Fruit fly (Drosophila melanogaster) whole organism: ENCODE data around the gene Pdfr.
"Not testable (repeated sequence)": the region's sequence is repeated elsewhere in the genome, so short reads cannot be mapped to it uniquely, and the experiment has no call there.

ENCODE experiments used
- CG8478 ChIP-seq: fragments of >200 bp; optimal IDR thresholded peaks from 2 replicates; lab custom pipeline; 2018; ENCODE audit warnings: inconsistent platforms
- Dll ChIP-seq: fragments of >200 bp; optimal IDR thresholded peaks from 2 replicates; lab custom pipeline; 2017
- EcR ChIP-seq, 2 experiments: fragments of >200 bp; optimal IDR thresholded peaks; 2 replicates each; lab custom pipeline; 2017; ENCODE audit warnings: missing biosample characterization in 2 of 2, missing genetic modification characterization in 2 of 2, missing genetic modification reagents in 2 of 2
- pan ChIP-seq: fragments of >200 bp; optimal IDR thresholded peaks from 2 replicates; lab custom pipeline; 2017
- psq ChIP-seq: fragments of >200 bp; optimal IDR thresholded peaks from 2 replicates; lab custom pipeline; 2017
- usp ChIP-seq: fragments of >200 bp; optimal IDR thresholded peaks from 2 replicates; lab custom pipeline; 2017; ENCODE audit warnings: missing biosample characterization, missing genetic modification characterization, mixed read lengths

Gene Pdfr

DNA sequence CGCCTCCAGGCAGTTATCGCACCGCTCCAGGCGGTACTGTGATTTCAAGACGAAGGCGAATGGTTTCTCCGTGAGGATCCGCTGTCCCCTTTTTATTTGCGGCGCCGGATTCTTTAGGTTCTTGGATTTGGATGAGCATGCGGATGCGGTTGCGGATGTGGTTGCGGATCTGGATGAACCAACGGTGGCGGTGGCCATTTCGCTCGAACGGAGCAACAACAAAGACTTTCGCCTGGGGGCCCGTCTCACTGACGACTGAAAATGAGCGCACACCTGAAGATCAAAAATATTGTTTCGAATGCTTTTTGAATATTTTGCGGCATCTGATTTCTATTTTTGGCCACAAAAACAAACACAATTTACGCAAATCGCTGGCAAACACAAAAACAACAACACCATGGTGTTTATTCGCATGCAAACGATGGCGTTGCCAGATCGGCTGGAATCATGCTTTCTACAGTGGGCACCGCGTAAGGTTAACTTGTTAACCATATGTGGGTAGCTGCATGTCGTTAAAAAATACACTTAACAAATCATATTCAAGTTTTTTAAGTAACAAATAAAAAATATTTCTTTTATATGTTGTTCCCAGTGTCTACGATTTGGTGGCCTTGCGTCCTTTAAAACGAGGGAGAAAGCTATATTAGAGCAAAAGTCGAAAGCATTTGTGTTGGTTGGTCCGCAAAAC, 56.6 kb downstream of the Pdfr start, which contains the start of gene Smyd3:
Gene Smyd3 (minus strand): TSS at position 407 of the 688 bp plus-strand sequence.
- no peak for TF ChIP-seq pan (lab: Kevin White, UChicago)
- TF ChIP-seq EcR (GFP tag; optimal IDR thresholded peaks at IDR 0.05; lab: Kevin White, UChicago), result no peak
- no peak for TF ChIP-seq Dll
- no peak for TF ChIP-seq usp (GFP tag; lab: Kevin White, UChicago)

DNA sequence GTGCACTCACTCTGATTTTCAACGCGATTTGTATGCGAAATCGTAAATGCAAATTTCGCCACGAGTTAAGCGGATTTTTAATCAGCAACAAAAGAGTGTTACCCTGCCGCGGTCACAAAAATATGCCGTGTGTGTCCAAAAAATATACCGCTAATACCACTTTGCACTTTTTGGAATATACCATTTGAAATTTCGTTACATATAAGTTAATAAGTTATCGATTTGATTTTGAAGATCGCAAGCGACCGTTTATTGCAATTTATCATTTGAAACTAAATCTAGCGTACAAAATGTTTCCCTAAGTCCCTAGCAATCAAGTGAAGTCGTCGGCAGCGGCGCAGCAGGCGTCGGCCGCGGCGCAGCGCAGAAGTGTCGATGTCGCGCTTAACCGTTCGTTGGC, 58.2 kb downstream of the Pdfr start, which contains the start of gene eIF3g1:
Gene eIF3g1 (minus strand): TSS at position 101 of the 400 bp plus-strand sequence.
- TF ChIP-seq EcR (GFP tag; optimal IDR thresholded peaks at IDR 0.05; lab: Kevin White, UChicago); pan (lab: Kevin White, UChicago); CG8478 (lab: Kevin White, UChicago): not testable (repeated sequence)

DNA sequence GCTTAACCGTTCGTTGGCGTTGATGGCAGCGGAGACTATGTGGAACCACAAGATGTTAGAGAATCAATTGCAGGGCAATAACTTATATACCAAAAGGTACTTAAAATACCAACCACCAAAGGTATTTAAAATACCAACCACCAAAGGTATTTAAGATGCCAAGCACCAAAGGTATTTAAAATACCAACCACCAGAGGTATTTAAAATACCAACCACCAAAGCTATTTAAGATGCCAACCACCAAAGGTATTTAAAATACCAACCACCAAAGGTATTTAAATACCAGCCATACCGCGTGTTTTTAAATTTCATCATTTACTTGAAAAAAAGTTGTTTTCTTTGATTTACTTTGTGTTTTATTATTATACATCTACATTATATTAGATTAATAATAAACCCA, 65.4 kb downstream of the Pdfr start:
- no peak for TF ChIP-seq pan (lab: Kevin White, UChicago)
- no peak for TF ChIP-seq psq (lab: Kevin White, UChicago)
- TF ChIP-seq Dll, result no peak
- TF ChIP-seq EcR (GFP tag; optimal IDR thresholded peaks at IDR 0.05; lab: Kevin White, UChicago), result no peak
- TF ChIP-seq usp (GFP tag; lab: Kevin White, UChicago), result no peak
- TF ChIP-seq CG8478 (lab: Kevin White, UChicago), result no peak

DNA sequence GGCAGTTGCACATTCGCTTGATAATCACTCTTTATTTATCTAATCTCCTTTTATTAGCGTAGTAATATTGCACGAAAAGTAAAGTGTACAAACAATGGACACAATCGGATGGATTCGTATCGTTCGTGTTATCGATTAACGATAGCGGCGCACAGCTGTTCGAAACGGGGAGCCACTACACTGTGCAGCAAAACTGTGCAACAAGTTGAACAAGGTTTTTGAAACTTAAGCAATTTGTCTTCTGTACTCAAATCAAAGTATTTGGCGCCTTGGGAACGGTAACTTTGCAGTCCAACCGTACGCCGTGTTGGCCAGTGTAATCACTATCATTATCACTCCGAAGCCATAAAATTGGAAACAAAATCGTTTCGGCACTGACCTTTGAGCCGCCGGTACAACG, 67.6 kb downstream of the Pdfr start, which contains the start of the genes Tsp3A and Seipin:
Gene Tsp3A (minus strand): TSS at position 88 of the 400 bp plus-strand sequence.
Gene Seipin (plus strand): TSS at position 149 of the 400 bp plus-strand sequence.
- TF ChIP-seq usp (GFP tag; lab: Kevin White, UChicago) (no peak), CG8478 (lab: Kevin White, UChicago) (no peak), EcR (GFP tag; optimal IDR thresholded peaks at IDR 0.05; lab: Kevin White, UChicago) (no peak), psq (lab: Kevin White, UChicago) (no peak), Dll (no peak), pan (lab: Kevin White, UChicago) (no peak)

DNA sequence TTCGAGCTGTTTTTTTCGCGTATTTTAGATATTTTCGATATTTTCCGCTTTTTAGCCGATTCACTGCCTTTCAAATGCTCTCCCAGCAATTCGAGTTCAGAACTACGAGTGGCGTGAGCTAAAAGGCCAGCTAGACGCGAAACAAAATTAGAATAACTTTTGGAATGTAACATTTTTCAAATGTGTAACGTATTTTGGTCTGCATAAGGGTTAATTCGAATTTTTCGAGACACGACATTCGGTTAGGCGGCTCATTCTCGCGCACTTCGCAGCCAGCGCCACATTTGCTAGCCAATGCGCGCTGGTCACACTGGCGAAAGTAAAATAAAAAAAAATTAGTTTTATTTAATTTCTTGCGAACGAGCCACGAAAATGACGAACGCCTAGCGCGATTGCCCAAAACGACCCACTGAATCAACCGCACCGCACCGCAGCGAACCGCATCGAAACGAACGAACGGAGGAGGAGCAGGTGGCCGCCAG, 72.6 kb downstream of the Pdfr start, which contains the start of the genes brv3 and Pi4KIIIalpha:
Gene brv3 (minus strand): TSS at position 51 of the 482 bp plus-strand sequence.
Gene Pi4KIIIalpha (plus strand): TSS at position 280 of the 482 bp plus-strand sequence.
- TF ChIP-seq EcR (GFP tag; optimal IDR thresholded peaks at IDR 0.05; lab: Kevin White, UChicago), result no peak
- no peak for TF ChIP-seq pan (lab: Kevin White, UChicago)
- no peak for TF ChIP-seq CG8478 (lab: Kevin White, UChicago)
- TF ChIP-seq psq (lab: Kevin White, UChicago), result no peak
- no peak for TF ChIP-seq Dll
- no peak for TF ChIP-seq usp (GFP tag; lab: Kevin White, UChicago)

DNA sequence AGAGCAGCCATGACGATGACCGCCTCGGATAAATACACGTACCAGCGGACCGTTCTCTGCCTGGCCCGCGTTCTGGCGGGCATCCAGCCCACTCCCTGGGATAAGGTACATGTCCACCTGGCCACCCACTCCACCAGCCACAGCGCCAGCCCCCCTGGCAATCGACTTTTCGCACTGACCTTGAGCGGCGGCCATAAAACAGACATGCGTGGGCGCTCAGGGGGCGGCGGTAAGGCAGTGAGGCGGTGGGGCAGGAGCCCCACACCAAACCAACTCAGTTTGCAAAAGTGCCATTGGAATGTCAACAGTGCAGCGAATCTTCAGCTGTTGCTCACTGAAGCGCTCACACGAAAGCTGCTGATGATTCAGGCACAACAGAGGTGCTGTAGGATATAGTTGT, 73.0 kb downstream of the Pdfr start:
- TF ChIP-seq EcR (GFP tag; optimal IDR thresholded peaks at IDR 0.05; lab: Kevin White, UChicago) (no peak), CG8478 (lab: Kevin White, UChicago) (no peak), Dll (no peak), pan (lab: Kevin White, UChicago) (no peak), usp (GFP tag; lab: Kevin White, UChicago) (no peak), psq (lab: Kevin White, UChicago) (no peak)
